Fruit fly (Drosophila melanogaster) whole organism, pupa: ENCODE data around the gene cbt.

Experiments
- CG15710 ChIP-seq: fragments of 200-800 bp; sonication (Bioruptor generic); optimal IDR thresholded peaks from 2 replicates; lab custom pipeline; 2018; ENCODE audit warnings: missing biosample characterization, mild to moderate bottlenecking, missing genetic modification characterization, moderate library complexity
- CG8301 ChIP-seq: fragments of 200-800 bp; sonication (Bioruptor generic); optimal IDR thresholded peaks from 2 replicates; lab custom pipeline; 2018; ENCODE audit warnings: missing biosample characterization, mild to moderate bottlenecking, missing genetic modification characterization
- D1 ChIP-seq: fragments of 200-800 bp; sonication (Bioruptor generic); optimal IDR thresholded peaks from 2 replicates; lab custom pipeline; 2018; ENCODE audit warnings: missing biosample characterization, mild to moderate bottlenecking, missing genetic modification characterization, moderate library complexity

dm6 chr2L:455738-456137, 23.8 kb downstream of the cbt start:
- no peak for TF ChIP-seq CG15710
- TF ChIP-seq D1: no peak
- TF ChIP-seq CG8301: no peak
